Worm (Caenorhabditis elegans): ENCODE results near the gene clc-28.

DNA sequence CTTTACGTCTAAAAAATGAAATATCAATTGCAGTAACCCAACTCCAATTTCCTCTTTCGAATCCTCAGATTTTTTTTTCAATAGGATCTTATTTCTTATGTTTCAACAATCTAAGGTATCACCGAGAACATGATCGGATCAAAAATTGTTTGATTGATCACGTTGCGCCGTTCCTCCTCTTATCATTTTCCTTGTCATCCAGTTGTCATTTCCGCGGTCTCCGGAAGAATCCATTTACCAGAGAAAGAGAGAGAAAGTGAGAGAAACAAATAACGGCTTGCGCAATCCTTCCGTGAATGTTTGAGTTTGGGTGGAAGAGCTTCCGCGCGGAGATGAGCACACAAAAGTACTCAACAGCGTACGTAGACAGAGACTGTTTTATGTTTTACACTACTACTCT, 46.0 kb downstream of the clc-28 start:
- TF ChIP-seq dao-5 (tag; optimal IDR thresholded peaks at IDR 0.05) (no peak), W03F9.2 (tag; optimal IDR thresholded peaks at IDR 0.05) (no peak)
